Fruit fly (Drosophila melanogaster) whole organism, wandering third instar larva: Measurements from ENCODE around the gene CG9926.

Experiments used
- CrebA ChIP-seq: fragments of 200-800 bp; sonication (Bioruptor generic); optimal IDR thresholded peaks from 2 replicates; lab custom pipeline; 2016; ENCODE audit warnings: missing biosample characterization, mild to moderate bottlenecking, missing genetic modification characterization, borderline replicate concordance
- Dfd ChIP-seq: fragments of >200 bp; optimal IDR thresholded peaks from 2 replicates; lab custom pipeline; 2017; ENCODE audit warnings: missing biosample characterization, missing genetic modification characterization
- Hr78 ChIP-seq: fragments of >200 bp; optimal IDR thresholded peaks from 2 replicates; lab custom pipeline; 2017; ENCODE audit warnings: missing biosample characterization, missing genetic modification characterization
- Myc ChIP-seq: fragments of >200 bp; optimal IDR thresholded peaks from 2 replicates; lab custom pipeline; 2017
- OdsH ChIP-seq: fragments of 200-800 bp; sonication (Bioruptor generic); optimal IDR thresholded peaks from 2 replicates; lab custom pipeline; 2016; ENCODE audit warnings: missing biosample characterization, mild to moderate bottlenecking, missing genetic modification characterization
- br ChIP-seq: fragments of 200-800 bp; sonication (Bioruptor generic); optimal IDR thresholded peaks from 2 replicates; lab custom pipeline; 2016; ENCODE audit warnings: missing biosample characterization, missing genetic modification characterization
- brk ChIP-seq: fragments of 200-800 bp; sonication (Bioruptor generic); optimal IDR thresholded peaks from 2 replicates; lab custom pipeline; 2016; ENCODE audit warnings: missing biosample characterization, mild to moderate bottlenecking, missing genetic modification characterization
- dmrt93B ChIP-seq: fragments of 200-800 bp; sonication (Bioruptor generic); optimal IDR thresholded peaks from 2 replicates; lab custom pipeline; 2018; ENCODE audit warnings: missing biosample characterization, mild to moderate bottlenecking, missing genetic modification characterization
- lola ChIP-seq: fragments of >200 bp; optimal IDR thresholded peaks from 2 replicates; lab custom pipeline; 2017; ENCODE audit warnings: missing biosample characterization, missing genetic modification characterization
- pan ChIP-seq: fragments of >200 bp; optimal IDR thresholded peaks from 2 replicates; lab custom pipeline; 2017
- psq ChIP-seq: fragments of 200-800 bp; sonication (Bioruptor generic); optimal IDR thresholded peaks from 3 replicates; lab custom pipeline; 2017; ENCODE audit warnings: missing biosample characterization, mild to moderate bottlenecking, missing genetic modification characterization, moderate library complexity
- sv ChIP-seq: fragments of 200-800 bp; sonication (Bioruptor generic); optimal IDR thresholded peaks from 3 replicates; lab custom pipeline; 2016; ENCODE audit warnings: missing biosample characterization, missing genetic modification characterization
- usp ChIP-seq: fragments of >200 bp; optimal IDR thresholded peaks from 2 replicates; lab custom pipeline; 2017; ENCODE audit warnings: missing biosample characterization, missing genetic modification characterization
- woc ChIP-seq: sonication (Bioruptor generic); optimal IDR thresholded peaks from 2 replicates; lab custom pipeline; 2016; ENCODE audit warnings: missing biosample characterization, mild to moderate bottlenecking, missing genetic modification characterization

DNA sequence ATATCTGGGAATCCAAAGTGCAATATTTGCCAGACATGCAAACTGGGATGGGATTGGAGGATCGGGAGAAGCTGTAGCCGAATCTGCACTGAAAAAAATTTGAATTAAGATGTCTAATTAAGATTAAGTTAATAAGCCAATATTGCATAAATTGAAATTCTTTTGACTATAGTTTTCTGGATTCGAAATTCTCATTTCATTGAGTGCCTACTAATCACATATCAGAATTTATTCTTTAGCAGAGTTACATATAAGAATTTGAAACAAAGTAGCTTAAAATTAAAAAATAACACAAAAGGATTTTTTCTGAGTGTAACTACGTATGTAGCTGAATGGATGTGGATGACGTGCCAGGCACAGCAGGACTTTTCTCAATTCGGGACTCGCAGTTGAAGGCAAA lies 19.1 kb downstream of the CG9926 start:
- no peak for TF ChIP-seq usp (GFP tag; lab: Kevin White, UChicago)
- peak; percentile 56 for TF ChIP-seq psq (GFP tag; lab: Kevin White, UChicago)
- TF ChIP-seq Myc (lab: Kevin White, UChicago): no peak
- peak; percentile 44 for TF ChIP-seq OdsH
- peak; percentile 25 for TF ChIP-seq woc
- no peak for TF ChIP-seq pan
- TF ChIP-seq CrebA: no peak
- TF ChIP-seq brk (GFP tag; lab: Kevin White, UChicago): peak; percentile 39
- TF ChIP-seq dmrt93B (GFP tag; lab: Kevin White, UChicago): no peak
- no peak for TF ChIP-seq Hr78 (GFP tag; lab: Kevin White, UChicago)
- no peak for TF ChIP-seq Dfd (GFP tag; lab: Kevin White, UChicago)
- TF ChIP-seq lola (GFP tag; lab: Kevin White, UChicago): no peak
- TF ChIP-seq br (GFP tag; lab: Kevin White, UChicago): peak; percentile 38
- no peak for TF ChIP-seq sv (GFP tag; lab: Kevin White, UChicago)
